Worm (Caenorhabditis elegans) whole organism, L2 larva: ENCODE results near the gene pigx-1.

ENCODE experiments used
- C34F6.9 ChIP-seq: fragments of 150-350 bp; optimal IDR thresholded peaks from 2 replicates; lab custom pipeline; 2014; ENCODE audit warnings: missing biosample characterization, missing genetic modification characterization
- ama-1 ChIP-seq: fragments of 150-350 bp; optimal IDR thresholded peaks from 2 replicates; lab custom pipeline; 2018; ENCODE audit warnings: inconsistent platforms
- blmp-1 ChIP-seq: sonication (generic microtip); optimal IDR thresholded peaks from 2 replicates; lab custom pipeline; 2017; ENCODE audit warnings: missing genetic modification characterization, mild to moderate bottlenecking, missing compliant biosample characterization, antibody characterized with exemption, moderate library complexity; ENCODE audit not compliant: insufficient read depth
- crh-2 ChIP-seq: sonication (generic microtip); optimal IDR thresholded peaks from 2 replicates; lab custom pipeline; 2017; ENCODE audit warnings: missing biosample characterization, missing genetic modification characterization
- fos-1 ChIP-seq: fragments of 150-350 bp; optimal IDR thresholded peaks from 2 replicates; lab custom pipeline; 2014; ENCODE audit warnings: missing biosample characterization, missing genetic modification characterization
- mdl-1 ChIP-seq, 2 experiments: fragments of 150-350 bp in 1 of 2; sonication (generic microtip) in 1 of 2; optimal IDR thresholded peaks; 2 replicates each; lab custom pipeline; 2017; ENCODE audit warnings: missing biosample characterization in 2 of 2, missing genetic modification characterization in 2 of 2
- skn-1 ChIP-seq: sonication (generic microtip); optimal IDR thresholded peaks from 2 replicates; lab custom pipeline; 2017; ENCODE audit warnings: missing biosample characterization, missing genetic modification characterization
- zag-1 ChIP-seq: fragments of 150-350 bp; optimal IDR thresholded peaks from 2 replicates; lab custom pipeline; 2014; ENCODE audit warnings: missing biosample characterization, missing genetic modification characterization

ce11 chrX:1081927-1082326 is 14.9 kb downstream of the pigx-1 start:
- TF ChIP-seq fos-1 (tag; lab: Kevin White, UChicago) (no peak), C34F6.9 (peak; percentile 6), mdl-1 (tag; optimal IDR thresholded peaks at IDR 0.05; lab: Kevin White, UChicago) (no peak), skn-1 (tag; lab: Kevin White, UChicago) (no peak), ama-1 (no peak), zag-1 (no peak), crh-2 (no peak), blmp-1 (tag; lab: Kevin White, UChicago) (no peak)
